Worm (Caenorhabditis elegans): ENCODE data around the gene ceh-54.

Gene ceh-54

DNA sequence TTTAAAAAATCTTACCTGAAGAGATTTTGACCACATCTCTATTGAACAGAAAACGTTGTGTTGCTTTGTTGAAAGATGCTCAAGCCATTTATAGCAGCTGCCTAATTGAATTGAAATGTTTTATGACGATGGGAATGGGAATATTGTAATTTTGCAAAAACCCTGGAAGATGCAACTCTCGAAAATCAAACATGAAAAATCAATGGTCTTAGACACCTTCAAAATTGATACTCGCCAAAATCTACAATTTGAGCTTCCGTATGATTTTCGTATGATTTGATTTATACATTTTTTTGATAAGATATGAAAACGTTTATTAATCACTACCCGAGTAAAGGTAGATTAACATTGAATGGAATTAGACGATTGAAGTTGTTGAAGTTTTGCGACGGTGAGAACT, 14.4 kb upstream of the ceh-54 start, which contains the start of gene C14F11.7:
Gene C14F11.7 (minus strand): TSS at position 101 of the 400 bp plus-strand sequence.
- TF ChIP-seq nhr-71 (tag; optimal IDR thresholded peaks at IDR 0.05) = no peak
- no peak for TF ChIP-seq aha-1 (tag; optimal IDR thresholded peaks at IDR 0.05)
- TF ChIP-seq Y116A8C.19 (tag; optimal IDR thresholded peaks at IDR 0.05; ENCODE audit: borderline replicate concordance) = no peak
- no peak for TF ChIP-seq blmp-1 (tag; optimal IDR thresholded peaks at IDR 0.05)
- no peak for TF ChIP-seq fkh-8 (tag; optimal IDR thresholded peaks at IDR 0.05)
- TF ChIP-seq nhr-85 (tag) = no peak
- no peak for TF ChIP-seq lsy-2 (tag; optimal IDR thresholded peaks at IDR 0.05)
- TF ChIP-seq pqm-1 (tag; optimal IDR thresholded peaks at IDR 0.05) = no peak
- no peak for TF ChIP-seq snu-23 (GFP tag; optimal IDR thresholded peaks at IDR 0.05)
- no peak for TF ChIP-seq unc-86 (tag; optimal IDR thresholded peaks at IDR 0.05)
- no peak for TF ChIP-seq unc-30 (tag; optimal IDR thresholded peaks at IDR 0.05)
- no peak for TF ChIP-seq sox-4 (tag; optimal IDR thresholded peaks at IDR 0.05)
- TF ChIP-seq dpl-1 (GFP tag; optimal IDR thresholded peaks at IDR 0.05) = no peak
- no peak for TF ChIP-seq sptf-1 (tag; optimal IDR thresholded peaks at IDR 0.05)
- TF ChIP-seq nhr-84 (tag; optimal IDR thresholded peaks at IDR 0.05) = no peak
- no peak for TF ChIP-seq lin-35 (GFP tag; optimal IDR thresholded peaks at IDR 0.05)
- no peak for TF ChIP-seq C04F5.9 (tag; optimal IDR thresholded peaks at IDR 0.05)
- no peak for TF ChIP-seq ceh-88 (GFP tag; IDR thresholded peaks at IDR 0.05)
- no peak for TF ChIP-seq lin-39 (tag; optimal IDR thresholded peaks at IDR 0.05)
- no peak for TF ChIP-seq egl-13 (tag; optimal IDR thresholded peaks at IDR 0.05)

DNA sequence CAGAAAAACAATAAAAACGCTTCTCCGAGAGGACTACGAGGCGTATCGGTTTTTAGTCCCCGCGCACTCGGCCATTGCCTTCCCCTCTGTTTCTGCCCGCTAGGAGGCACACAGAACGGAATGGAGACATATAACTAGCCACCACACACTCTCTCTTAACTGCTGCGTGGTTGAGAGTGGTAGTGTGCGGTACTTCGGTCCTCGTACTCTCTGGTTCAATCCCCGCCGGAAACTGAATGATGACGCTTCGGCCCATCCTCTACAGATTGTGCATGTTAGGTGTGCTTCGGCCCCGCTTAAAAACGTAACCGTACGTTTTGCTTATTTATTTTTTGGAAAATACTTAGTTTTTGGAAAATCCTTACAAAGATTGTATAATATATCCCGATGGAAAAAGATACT, 13.6 kb upstream of the ceh-54 start, which contains the start of gene T13C5.6:
Gene T13C5.6 (minus strand): TSS at position 1 of the 402 bp plus-strand sequence.
- peak; percentile 92 for TF ChIP-seq egl-13 (tag; optimal IDR thresholded peaks at IDR 0.05)
- no peak for TF ChIP-seq alr-1 (tag; optimal IDR thresholded peaks at IDR 0.05; ENCODE audit: borderline replicate concordance)
- TF ChIP-seq pax-3 (tag; optimal IDR thresholded peaks at IDR 0.05) = peak; percentile 83
- peak; percentile 88 for TF ChIP-seq irx-1 (tag; optimal IDR thresholded peaks at IDR 0.05)
- TF ChIP-seq C16A3.4 (tag; optimal IDR thresholded peaks at IDR 0.05) = peak; percentile 93
- TF ChIP-seq sup-37 (GFP tag; optimal IDR thresholded peaks at IDR 0.05) = peak; percentile 60
- peak; percentile 92 for TF ChIP-seq nhr-71 (tag; optimal IDR thresholded peaks at IDR 0.05)
- TF ChIP-seq rnt-1 (tag; optimal IDR thresholded peaks at IDR 0.05) = peak; percentile 97
- peak; percentile 79 to 88 for TF ChIP-seq lsy-2 (tag; optimal IDR thresholded peaks at IDR 0.05)
- TF ChIP-seq aly-2 (tag; optimal IDR thresholded peaks at IDR 0.05) = peak; percentile 42
- TF ChIP-seq mab-9 (GFP tag; IDR thresholded peaks at IDR 0.05) = peak; percentile 85
- no peak for TF ChIP-seq hlh-17 (GFP tag; optimal IDR thresholded peaks at IDR 0.05; ENCODE audit: borderline replicate concordance)
- peak; percentile 66 for TF ChIP-seq jun-1 (tag; optimal IDR thresholded peaks at IDR 0.05)
- TF ChIP-seq unc-62 (GFP tag; optimal IDR thresholded peaks at IDR 0.05) = no peak
- TF ChIP-seq blmp-1 (tag; optimal IDR thresholded peaks at IDR 0.05) = peak; percentile 62
- TF ChIP-seq elt-3 (tag; optimal IDR thresholded peaks at IDR 0.05) = peak in 3 of 6 experiments; percentile 10 to 61 (median 60)
- TF ChIP-seq ceh-8 (GFP tag; optimal IDR thresholded peaks at IDR 0.05) = peak; percentile 78
- peak; percentile 91 for TF ChIP-seq tbx-2 (tag; optimal IDR thresholded peaks at IDR 0.05)
- peak; percentile 70 for TF ChIP-seq lin-13 (GFP tag; optimal IDR thresholded peaks at IDR 0.05)
- no peak for TF ChIP-seq nhr-84 (tag; optimal IDR thresholded peaks at IDR 0.05)
- no peak for TF ChIP-seq F16B12.6 (tag; optimal IDR thresholded peaks at IDR 0.05)
- peak; percentile 89 for TF ChIP-seq hpl-2 (GFP tag; optimal IDR thresholded peaks at IDR 0.05)
- TF ChIP-seq swsn-7 (tag; optimal IDR thresholded peaks at IDR 0.05) = peak; percentile 88
- TF ChIP-seq sptf-1 (tag; optimal IDR thresholded peaks at IDR 0.05) = no peak
- no peak for TF ChIP-seq nhr-11 (tag; optimal IDR thresholded peaks at IDR 0.05)
- TF ChIP-seq lin-39 (tag; optimal IDR thresholded peaks at IDR 0.05) = peak; percentile 72
- no peak for TF ChIP-seq ama-1 (optimal IDR thresholded peaks at IDR 0.05)
- peak; percentile 96 for TF ChIP-seq lir-3 (tag; optimal IDR thresholded peaks at IDR 0.05; ENCODE audit: poor library complexity)
- TF ChIP-seq ets-5 (GFP tag; IDR thresholded peaks at IDR 0.05) = no peak
- no peak for TF ChIP-seq egl-27 (tag; optimal IDR thresholded peaks at IDR 0.05)
- TF ChIP-seq ztf-4 (tag; optimal IDR thresholded peaks at IDR 0.05) = peak; percentile 81
- peak; percentile 92 for TF ChIP-seq dsc-1 (tag; optimal IDR thresholded peaks at IDR 0.05)
- TF ChIP-seq unc-86 (tag; optimal IDR thresholded peaks at IDR 0.05) = peak; percentile 83
- TF ChIP-seq ceh-90 (tag; optimal IDR thresholded peaks at IDR 0.05) = peak; percentile 81
- peak; percentile 70 for TF ChIP-seq isw-1 (GFP tag; IDR thresholded peaks at IDR 0.05)
- peak; percentile 4 for TF ChIP-seq aha-1 (tag; optimal IDR thresholded peaks at IDR 0.05)
- no peak for TF ChIP-seq efl-3 (GFP tag; optimal IDR thresholded peaks at IDR 0.05)
- peak; percentile 67 for TF ChIP-seq nhr-76 (tag; optimal IDR thresholded peaks at IDR 0.05)
- no peak for TF ChIP-seq unc-30 (tag; optimal IDR thresholded peaks at IDR 0.05)
- peak; percentile 92 for TF ChIP-seq lin-14 (GFP tag; optimal IDR thresholded peaks at IDR 0.05)
- peak; percentile 69 to 85 for TF ChIP-seq lin-35 (GFP tag; optimal IDR thresholded peaks at IDR 0.05)
- TF ChIP-seq ceh-88 (GFP tag; IDR thresholded peaks at IDR 0.05) = peak; percentile 64

Measured in whole organism, L1 larva.